Fruit fly (Drosophila melanogaster) whole organism, embryonic: ENCODE results near the gene Sec13.

Source experiments
- BEAF-32 ChIP-seq: fragments of 200-800 bp; sonication (Bioruptor generic); optimal IDR thresholded peaks from 3 replicates; lab custom pipeline; 2017; ENCODE audit warnings: missing biosample characterization, missing genetic modification characterization, mild to moderate bottlenecking, moderate library complexity, missing genetic modification reagents
- CG11456 ChIP-seq: fragments of 200-800 bp; sonication (Bioruptor generic); IDR thresholded peaks from 3 replicates; pipeline ENCODE4 v1.3.6; 2022; ENCODE audit warnings: missing biosample characterization, missing genetic modification characterization
- CG11504 ChIP-seq: fragments of 200-800 bp; sonication (Bioruptor generic); optimal IDR thresholded peaks from 3 replicates; lab custom pipeline; 2019; ENCODE audit warnings: missing biosample characterization, mild to moderate bottlenecking, missing genetic modification characterization, moderate library complexity
- CG11723 ChIP-seq: fragments of 200-800 bp; sonication (Bioruptor generic); optimal IDR thresholded peaks from 2 replicates; lab custom pipeline; 2017; ENCODE audit warnings: missing biosample characterization, mild to moderate bottlenecking, missing genetic modification characterization
- CG1233 ChIP-seq: fragments of 200-800 bp; sonication (Bioruptor generic); optimal IDR thresholded peaks from 4 replicates; lab custom pipeline; 2018; ENCODE audit warnings: missing biosample characterization, mild to moderate bottlenecking, missing genetic modification characterization
- CG12391 ChIP-seq: fragments of 200-800 bp; sonication (Bioruptor generic); optimal IDR thresholded peaks from 3 replicates; lab custom pipeline; 2018; ENCODE audit warnings: missing biosample characterization, mild to moderate bottlenecking, missing genetic modification characterization, moderate library complexity
- CG13894 ChIP-seq: fragments of 200-800 bp; sonication (Bioruptor generic); optimal IDR thresholded peaks from 3 replicates; lab custom pipeline; 2018; ENCODE audit warnings: missing biosample characterization, mild to moderate bottlenecking, missing genetic modification characterization, moderate library complexity
- CG14710 ChIP-seq: fragments of 200-800 bp; sonication (Bioruptor generic); optimal IDR thresholded peaks from 3 replicates; lab custom pipeline; 2019; ENCODE audit warnings: missing biosample characterization, mild to moderate bottlenecking, missing genetic modification characterization, moderate library complexity
- CG15073 ChIP-seq: fragments of 200-800 bp; sonication (Bioruptor generic); optimal IDR thresholded peaks from 2 replicates; lab custom pipeline; 2016; ENCODE audit warnings: missing biosample characterization, missing genetic modification characterization
- CG17186 ChIP-seq: fragments of 200-800 bp; sonication (Bioruptor generic); optimal IDR thresholded peaks from 3 replicates; lab custom pipeline; 2017; ENCODE audit warnings: missing biosample characterization, missing genetic modification reagents, missing genetic modification characterization
- CG17361 ChIP-seq: fragments of 200-800 bp; sonication (Bioruptor generic); IDR thresholded peaks from 3 replicates; pipeline ENCODE4 v1.3.6; 2022; ENCODE audit warnings: missing biosample characterization, missing genetic modification characterization
- CG18262 ChIP-seq: fragments of 200-800 bp; optimal IDR thresholded peaks from 3 replicates; lab custom pipeline; 2019; ENCODE audit warnings: missing biosample characterization, mild to moderate bottlenecking, missing genetic modification characterization, moderate library complexity
- CG30431 ChIP-seq: fragments of 200-800 bp; sonication (Bioruptor generic); optimal IDR thresholded peaks from 2 replicates; lab custom pipeline; 2017; ENCODE audit warnings: missing biosample characterization, missing genetic modification characterization
- CG3281 ChIP-seq: fragments of 200-800 bp; sonication (Bioruptor generic); optimal IDR thresholded peaks from 3 replicates; lab custom pipeline; 2017; ENCODE audit warnings: missing biosample characterization, mild to moderate bottlenecking, missing genetic modification characterization
- CG4328 ChIP-seq: fragments of 200-800 bp; sonication (Bioruptor generic); optimal IDR thresholded peaks from 3 replicates; lab custom pipeline; 2017; ENCODE audit warnings: missing biosample characterization, missing genetic modification reagents, missing genetic modification characterization
- CG4404 ChIP-seq: fragments of 200-800 bp; sonication (Bioruptor generic); IDR thresholded peaks from 2 replicates; pipeline ENCODE4 v1.3.6; 2022; ENCODE audit warnings: missing biosample characterization, missing genetic modification characterization
- CG4424 ChIP-seq: fragments of 200-800 bp; sonication (Bioruptor generic); optimal IDR thresholded peaks from 3 replicates; lab custom pipeline; 2016; ENCODE audit warnings: missing biosample characterization, missing genetic modification characterization
- CG4707 ChIP-seq: fragments of 200-800 bp; sonication (Bioruptor generic); optimal IDR thresholded peaks from 2 replicates; lab custom pipeline; 2018; ENCODE audit warnings: missing biosample characterization, mild to moderate bottlenecking, missing genetic modification characterization, moderate library complexity
- CG4820 ChIP-seq: fragments of 200-800 bp; sonication (Bioruptor generic); optimal IDR thresholded peaks from 3 replicates; lab custom pipeline; 2016; ENCODE audit warnings: missing biosample characterization, missing genetic modification characterization
- CG5180 ChIP-seq: fragments of 200-800 bp; sonication (Bioruptor generic); optimal IDR thresholded peaks from 3 replicates; lab custom pipeline; 2017; ENCODE audit warnings: missing biosample characterization, missing genetic modification characterization, mild to moderate bottlenecking, moderate library complexity, missing genetic modification reagents
- CG5245 ChIP-seq: fragments of 200-800 bp; sonication (Bioruptor generic); optimal IDR thresholded peaks from 3 replicates; lab custom pipeline; 2016; ENCODE audit warnings: missing biosample characterization, missing genetic modification characterization
- CG6254 ChIP-seq: fragments of 200-800 bp; sonication (Bioruptor generic); optimal IDR thresholded peaks from 3 replicates; lab custom pipeline; 2017; ENCODE audit warnings: mild to moderate bottlenecking, missing biosample characterization, missing genetic modification reagents, missing genetic modification characterization
- CG6689 ChIP-seq: fragments of 200-800 bp; sonication (Bioruptor generic); IDR thresholded peaks from 2 replicates; pipeline ENCODE4 v1.3.6; 2022; ENCODE audit warnings: missing biosample characterization, missing genetic modification characterization
- CG6765 ChIP-seq: fragments of 200-800 bp; sonication (Bioruptor generic); optimal IDR thresholded peaks from 3 replicates; lab custom pipeline; 2017; ENCODE audit warnings: missing biosample characterization, mild to moderate bottlenecking, missing genetic modification characterization
- CG8281 ChIP-seq: fragments of 200-800 bp; sonication (Bioruptor generic); optimal IDR thresholded peaks from 2 replicates; lab custom pipeline; 2018; ENCODE audit warnings: missing biosample characterization, mild to moderate bottlenecking, missing genetic modification characterization, moderate library complexity
- CG8290 ChIP-seq, 3 experiments: fragments of 200-800 bp; sonication (Bioruptor generic); optimal IDR thresholded peaks; 2 replicates each; lab custom pipeline; 2016 to 2019; ENCODE audit warnings: missing biosample characterization in 3 of 3, missing genetic modification characterization in 3 of 3, mild to moderate bottlenecking in 2 of 3, moderate library complexity in 1 of 3
- Chrac-16 ChIP-seq: fragments of 200-800 bp; sonication (Bioruptor generic); optimal IDR thresholded peaks from 3 replicates; lab custom pipeline; 2016; ENCODE audit warnings: missing biosample characterization, missing genetic modification characterization
- Dref ChIP-seq: fragments of 200-800 bp; sonication (Bioruptor generic); IDR thresholded peaks from 2 replicates; pipeline ENCODE4 v1.3.6; 2022; ENCODE audit warnings: missing biosample characterization, missing genetic modification characterization
- Fer3 ChIP-seq: fragments of 200-800 bp; sonication (Bioruptor generic); optimal IDR thresholded peaks from 2 replicates; lab custom pipeline; 2018; ENCODE audit warnings: missing biosample characterization, mild to moderate bottlenecking, missing genetic modification characterization, moderate library complexity
- H2.0 ChIP-seq: fragments of 200-800 bp; sonication (Bioruptor generic); IDR thresholded peaks from 2 replicates; pipeline ENCODE4 v1.3.6; 2022; ENCODE audit warnings: missing biosample characterization, missing genetic modification characterization
- HLH4C ChIP-seq: fragments of 200-800 bp; sonication (Bioruptor generic); IDR thresholded peaks from 3 replicates; pipeline ENCODE4 v1.3.6; 2022; ENCODE audit warnings: missing biosample characterization, missing genetic modification characterization; ENCODE audit not compliant: partially characterized antibody
- Hr3 ChIP-seq: fragments of 200-800 bp; sonication (Bioruptor generic); optimal IDR thresholded peaks from 3 replicates; lab custom pipeline; 2016; ENCODE audit warnings: missing biosample characterization, missing genetic modification characterization
- Kr ChIP-seq: fragments of 200-800 bp; sonication (Bioruptor generic); optimal IDR thresholded peaks from 2 replicates; lab custom pipeline; 2017; ENCODE audit warnings: missing biosample characterization, mild to moderate bottlenecking, missing genetic modification characterization
- Sox100B ChIP-seq: fragments of 200-800 bp; sonication (Bioruptor generic); optimal IDR thresholded peaks from 3 replicates; lab custom pipeline; 2018; ENCODE audit warnings: missing biosample characterization, mild to moderate bottlenecking, missing genetic modification characterization
- Sry-β ChIP-seq: fragments of 200-800 bp; sonication (Bioruptor generic); optimal IDR thresholded peaks from 2 replicates; lab custom pipeline; 2018; ENCODE audit warnings: missing biosample characterization, mild to moderate bottlenecking, missing genetic modification characterization, moderate library complexity
- Xbp1 ChIP-seq: fragments of 200-800 bp; sonication (Bioruptor generic); optimal IDR thresholded peaks from 3 replicates; lab custom pipeline; 2016; ENCODE audit warnings: missing biosample characterization, mild to moderate bottlenecking, missing genetic modification characterization
- ara ChIP-seq: fragments of 200-800 bp; sonication (Bioruptor generic); IDR thresholded peaks from 2 replicates; pipeline ENCODE4 v1.3.6; 2022; ENCODE audit warnings: missing biosample characterization, missing genetic modification characterization
- ase ChIP-seq: fragments of 200-800 bp; sonication (Bioruptor generic); IDR thresholded peaks from 3 replicates; pipeline ENCODE4 v1.3.6; 2022; ENCODE audit warnings: missing biosample characterization, missing genetic modification characterization
- bcd ChIP-seq: fragments of 200-800 bp; sonication (Bioruptor generic); optimal IDR thresholded peaks from 2 replicates; lab custom pipeline; 2017; ENCODE audit warnings: missing biosample characterization, mild to moderate bottlenecking, missing genetic modification characterization
- chn ChIP-seq: fragments of 200-800 bp; sonication (Bioruptor generic); optimal IDR thresholded peaks from 2 replicates; lab custom pipeline; 2016; ENCODE audit warnings: missing biosample characterization, missing genetic modification characterization
- croc ChIP-seq: fragments of 200-800 bp; sonication (Bioruptor generic); conservative IDR thresholded peaks from 3 replicates; pipeline ENCODE4 v1.3.6; 2022; ENCODE audit warnings: missing biosample characterization, missing genetic modification characterization
- dmrt99B ChIP-seq: fragments of 200-800 bp; sonication (Bioruptor generic); optimal IDR thresholded peaks from 2 replicates; lab custom pipeline; 2018; ENCODE audit warnings: missing biosample characterization, mild to moderate bottlenecking, missing genetic modification characterization, moderate library complexity
- exex ChIP-seq: fragments of 200-800 bp; sonication (Bioruptor generic); optimal IDR thresholded peaks from 4 replicates; lab custom pipeline; 2018; ENCODE audit warnings: missing biosample characterization, mild to moderate bottlenecking, missing genetic modification characterization, moderate library complexity
- fd96Cb ChIP-seq: fragments of 200-800 bp; sonication (Bioruptor generic); optimal IDR thresholded peaks from 2 replicates; lab custom pipeline; 2018; ENCODE audit warnings: missing biosample characterization, mild to moderate bottlenecking, missing genetic modification characterization, moderate library complexity
- gt ChIP-seq: fragments of 200-800 bp; sonication (Bioruptor generic); IDR thresholded peaks from 2 replicates; pipeline ENCODE4 v1.3.6; 2022; ENCODE audit warnings: missing biosample characterization, missing genetic modification characterization
- kah ChIP-seq: fragments of 200-800 bp; sonication (Bioruptor generic); optimal IDR thresholded peaks from 2 replicates; lab custom pipeline; 2018; ENCODE audit warnings: missing biosample characterization, mild to moderate bottlenecking, missing genetic modification characterization
- lab ChIP-seq: fragments of 200-800 bp; sonication (Bioruptor generic); optimal IDR thresholded peaks from 3 replicates; lab custom pipeline; 2017; ENCODE audit warnings: missing biosample characterization, missing genetic modification characterization, mild to moderate bottlenecking, moderate library complexity, missing genetic modification reagents
- tin ChIP-seq: fragments of 200-800 bp; sonication (Bioruptor generic); optimal IDR thresholded peaks from 3 replicates; lab custom pipeline; 2016; ENCODE audit warnings: missing biosample characterization, missing genetic modification characterization
- zfh1 ChIP-seq: fragments of 200-800 bp; sonication (Bioruptor generic); IDR thresholded peaks from 3 replicates; pipeline ENCODE4 v1.3.6; 2022; ENCODE audit warnings: missing biosample characterization, missing genetic modification characterization

Sec13 gene

dm6 chr3R:23345057-23345776, 10.9 kb upstream of the Sec13 start (continued):
- TF ChIP-seq tin (GFP tag; lab: Kevin White, UChicago) = peak; percentile 28
- TF ChIP-seq Kr (GFP tag; lab: Kevin White, UChicago) = peak; percentile 56
- TF ChIP-seq CG15073 (GFP tag; lab: Kevin White, UChicago) = no peak
- TF ChIP-seq HLH4C (GFP tag; lab: Robert Waterston, UW) = no peak
- no peak for TF ChIP-seq H2.0 (GFP tag; lab: Robert Waterston, UW)
- no peak for TF ChIP-seq Dref (GFP tag; lab: Robert Waterston, UW)
- peak; percentile 2 for TF ChIP-seq CG6254 (GFP tag; lab: Kevin White, UChicago)
- TF ChIP-seq exex (tag; lab: Kevin White, UChicago) = no peak
- TF ChIP-seq CG8281 (tag; lab: Kevin White, UChicago) = no peak
- peak; percentile 40 for TF ChIP-seq CG11504 (tag; lab: Kevin White, UChicago)
- no peak for TF ChIP-seq chn
- peak; percentile 67 for TF ChIP-seq ara (GFP tag; lab: Robert Waterston, UW)
- no peak for TF ChIP-seq Fer3 (tag; lab: Kevin White, UChicago)
- no peak for TF ChIP-seq CG30431 (GFP tag; lab: Kevin White, UChicago)
- TF ChIP-seq CG13894 (tag; lab: Kevin White, UChicago) = no peak
- TF ChIP-seq CG12391 (tag; lab: Kevin White, UChicago) = peak; percentile 67
- no peak for TF ChIP-seq Sry-β (GFP tag; lab: Kevin White, UChicago)
- peak; percentile 25 for TF ChIP-seq CG4424 (GFP tag; lab: Kevin White, UChicago)
- TF ChIP-seq kah (GFP tag; lab: Kevin White, UChicago) = no peak
- TF ChIP-seq CG3281 (GFP tag; lab: Kevin White, UChicago) = no peak
- TF ChIP-seq CG14710 (tag; lab: Kevin White, UChicago) = peak; percentile 76
- peak; percentile 51; the same call in 1 of the 2 replicates for TF ChIP-seq CG4404 (GFP tag; lab: Robert Waterston, UW)
- peak; percentile 5 for TF ChIP-seq CG5245
- TF ChIP-seq CG4820 (GFP tag; lab: Kevin White, UChicago) = peak; percentile 29
- peak; percentile 62; the same call in 2 of the 3 replicates for TF ChIP-seq CG17361 (GFP tag; lab: Robert Waterston, UW)
- TF ChIP-seq croc (GFP tag; lab: Robert Waterston, UW) = peak; percentile 46
- peak; percentile 0 for TF ChIP-seq CG8290 (GFP tag; optimal IDR thresholded peaks at IDR 0.05; lab: Kevin White, UChicago)
- TF ChIP-seq CG8290 (tag; optimal IDR thresholded peaks at IDR 0.05; lab: Kevin White, UChicago) = no peak
- peak; percentile 7 for TF ChIP-seq Xbp1 (GFP tag; lab: Kevin White, UChicago)
- TF ChIP-seq ase (GFP tag; lab: Robert Waterston, UW) = no peak
- peak; percentile 47 for TF ChIP-seq bcd (GFP tag; lab: Kevin White, UChicago)
- no peak for TF ChIP-seq CG4707 (GFP tag; lab: Kevin White, UChicago)
- TF ChIP-seq CG4328 (GFP tag; lab: Kevin White, UChicago) = no peak
- peak; percentile 11 for TF ChIP-seq Hr3 (GFP tag; lab: Kevin White, UChicago)
- peak; percentile 45 for TF ChIP-seq Chrac-16
- TF ChIP-seq gt (GFP tag; lab: Robert Waterston, UW) = no peak
- peak; percentile 9 for TF ChIP-seq lab (GFP tag; lab: Kevin White, UChicago)
- TF ChIP-seq Sox100B (GFP tag; lab: Kevin White, UChicago) = peak; percentile 36
- no peak for TF ChIP-seq CG11723
- no peak for TF ChIP-seq CG11456 (GFP tag; lab: Robert Waterston, UW)
- no peak for TF ChIP-seq BEAF-32 (GFP tag; lab: Kevin White, UChicago)
- peak; percentile 47 for TF ChIP-seq CG6689 (GFP tag; lab: Robert Waterston, UW)
- no peak for TF ChIP-seq CG6765 (GFP tag; lab: Kevin White, UChicago)
- peak; percentile 10 for TF ChIP-seq CG1233 (GFP tag; lab: Kevin White, UChicago)
- TF ChIP-seq CG18262 (tag; lab: Kevin White, UChicago) = peak; percentile 83
- 0 out of 3 replicates have a peak, but pooled peaks have one; percentile 35 for TF ChIP-seq zfh1
- no peak for TF ChIP-seq CG17186
- peak; percentile 10 for TF ChIP-seq dmrt99B (tag; lab: Kevin White, UChicago)
- TF ChIP-seq fd96Cb = peak; percentile 43
- TF ChIP-seq CG5180 (GFP tag; lab: Kevin White, UChicago) = no peak
